Worm (Caenorhabditis elegans): Measurements from ENCODE around the gene clec-136.

The clec-136 gene

ce11 chrII:4616443-4616842 lies at the start of gene clec-136:
clec-136 (minus strand) TSS chrII:4616543.
- no peak for TF ChIP-seq klf-2 (GFP tag; conservative IDR thresholded peaks at IDR 0.05)
- TF ChIP-seq med-1 (GFP tag; optimal IDR thresholded peaks at IDR 0.05; ENCODE audit: insufficient read depth): no peak
- TF ChIP-seq T22C8.4 (GFP tag; IDR thresholded peaks at IDR 0.05): no peak
- no peak for TF ChIP-seq ref-1 (GFP tag; conservative IDR thresholded peaks at IDR 0.05)
- TF ChIP-seq flt-1 (GFP tag; IDR thresholded peaks at IDR 0.05): no peak
- no peak for TF ChIP-seq ztf-23 (GFP tag; IDR thresholded peaks at IDR 0.05)

ce11 chrII:4665359-4665758 lies 49.0 kb upstream of the clec-136 start, which contains the start of gene T05A7.11:
T05A7.11 (minus strand) TSS chrII:4665459.
- TF ChIP-seq cog-1 (tag; optimal IDR thresholded peaks at IDR 0.05) (no peak), ref-1 (GFP tag; conservative IDR thresholded peaks at IDR 0.05) (no peak), klf-2 (GFP tag; conservative IDR thresholded peaks at IDR 0.05) (no peak), tab-1 (GFP tag; IDR thresholded peaks at IDR 0.05) (no peak), flt-1 (GFP tag; IDR thresholded peaks at IDR 0.05) (no peak), T22C8.4 (GFP tag; IDR thresholded peaks at IDR 0.05) (no peak), ztf-29 (GFP tag; IDR thresholded peaks at IDR 0.05) (no peak), ztf-23 (GFP tag; IDR thresholded peaks at IDR 0.05) (no peak), med-1 (GFP tag; optimal IDR thresholded peaks at IDR 0.05; ENCODE audit: insufficient read depth) (no peak)

ce11 chrII:4663186-4663585 lies 46.8 kb upstream of the clec-136 start, which contains the start of gene T05A7.12:
T05A7.12 (minus strand) TSS chrII:4663286.
- TF ChIP-seq flt-1 (GFP tag; IDR thresholded peaks at IDR 0.05) (no peak), ref-1 (GFP tag; conservative IDR thresholded peaks at IDR 0.05) (no peak), ztf-23 (GFP tag; IDR thresholded peaks at IDR 0.05) (no peak), cog-1 (tag; optimal IDR thresholded peaks at IDR 0.05) (no peak), tab-1 (GFP tag; IDR thresholded peaks at IDR 0.05) (no peak), ztf-29 (GFP tag; IDR thresholded peaks at IDR 0.05) (no peak), klf-2 (GFP tag; conservative IDR thresholded peaks at IDR 0.05) (no peak), med-1 (GFP tag; optimal IDR thresholded peaks at IDR 0.05; ENCODE audit: insufficient read depth) (no peak), T22C8.4 (GFP tag; IDR thresholded peaks at IDR 0.05) (no peak)

- no peak for TF ChIP-seq T22C8.4 (GFP tag; IDR thresholded peaks at IDR 0.05)
- no peak for TF ChIP-seq flt-1 (GFP tag; IDR thresholded peaks at IDR 0.05)
- TF ChIP-seq ref-1 (GFP tag; conservative IDR thresholded peaks at IDR 0.05): no peak
- no peak for TF ChIP-seq ztf-23 (GFP tag; IDR thresholded peaks at IDR 0.05)
- TF ChIP-seq med-1 (GFP tag; optimal IDR thresholded peaks at IDR 0.05; ENCODE audit: insufficient read depth): no peak
- no peak for TF ChIP-seq cog-1 (tag; optimal IDR thresholded peaks at IDR 0.05)
- TF ChIP-seq tab-1 (GFP tag; IDR thresholded peaks at IDR 0.05): no peak
These were observed 44.9 kb upstream of the clec-136 start, which contains the start of gene T05A7.13 for ce11 chrII:4661278-4661677. T05A7.13 (minus strand) TSS chrII:4661378.

ce11 chrII:4658245-4658644 lies 41.9 kb upstream of the clec-136 start:
- TF ChIP-seq ztf-23 (GFP tag; IDR thresholded peaks at IDR 0.05) (no peak), ztf-29 (GFP tag; IDR thresholded peaks at IDR 0.05) (no peak), cog-1 (tag; optimal IDR thresholded peaks at IDR 0.05) (no peak), klf-2 (GFP tag; conservative IDR thresholded peaks at IDR 0.05) (no peak), T22C8.4 (GFP tag; IDR thresholded peaks at IDR 0.05) (no peak), flt-1 (GFP tag; IDR thresholded peaks at IDR 0.05) (no peak), tab-1 (GFP tag; IDR thresholded peaks at IDR 0.05) (no peak), med-1 (GFP tag; optimal IDR thresholded peaks at IDR 0.05; ENCODE audit: insufficient read depth) (no peak), ref-1 (GFP tag; conservative IDR thresholded peaks at IDR 0.05) (no peak)

ce11 chrII:4657370-4657769 lies 41.0 kb upstream of the clec-136 start:
- TF ChIP-seq cog-1 (tag; optimal IDR thresholded peaks at IDR 0.05) (no peak), ztf-29 (GFP tag; IDR thresholded peaks at IDR 0.05) (no peak), klf-2 (GFP tag; conservative IDR thresholded peaks at IDR 0.05) (no peak), flt-1 (GFP tag; IDR thresholded peaks at IDR 0.05) (no peak), ref-1 (GFP tag; conservative IDR thresholded peaks at IDR 0.05) (no peak), tab-1 (GFP tag; IDR thresholded peaks at IDR 0.05) (no peak)

- TF ChIP-seq ref-1 (GFP tag; conservative IDR thresholded peaks at IDR 0.05) (no peak), ztf-23 (GFP tag; IDR thresholded peaks at IDR 0.05) (no peak), cog-1 (tag; optimal IDR thresholded peaks at IDR 0.05) (no peak), klf-2 (GFP tag; conservative IDR thresholded peaks at IDR 0.05) (no peak), ztf-29 (GFP tag; IDR thresholded peaks at IDR 0.05) (no peak), flt-1 (GFP tag; IDR thresholded peaks at IDR 0.05) (no peak), T22C8.4 (GFP tag; IDR thresholded peaks at IDR 0.05) (no peak), tab-1 (GFP tag; IDR thresholded peaks at IDR 0.05) (no peak), med-1 (GFP tag; optimal IDR thresholded peaks at IDR 0.05; ENCODE audit: insufficient read depth) (no peak)
These were observed 39.5 kb upstream of the clec-136 start, which contains the start of gene fut-6 for ce11 chrII:4655834-4656233. fut-6 (minus strand) TSS chrII:4655934.

ce11 chrII:4650072-4650471 lies 33.7 kb upstream of the clec-136 start:
- TF ChIP-seq flt-1 (GFP tag; IDR thresholded peaks at IDR 0.05): no peak
- no peak for TF ChIP-seq T22C8.4 (GFP tag; IDR thresholded peaks at IDR 0.05)
- no peak for TF ChIP-seq cog-1 (tag; optimal IDR thresholded peaks at IDR 0.05)
- no peak for TF ChIP-seq tab-1 (GFP tag; IDR thresholded peaks at IDR 0.05)
- TF ChIP-seq ref-1 (GFP tag; conservative IDR thresholded peaks at IDR 0.05): no peak
- TF ChIP-seq ztf-23 (GFP tag; IDR thresholded peaks at IDR 0.05): no peak
- no peak for TF ChIP-seq med-1 (GFP tag; optimal IDR thresholded peaks at IDR 0.05; ENCODE audit: insufficient read depth)
- no peak for TF ChIP-seq klf-2 (GFP tag; conservative IDR thresholded peaks at IDR 0.05)
- TF ChIP-seq ztf-29 (GFP tag; IDR thresholded peaks at IDR 0.05): no peak

- TF ChIP-seq ztf-23 (GFP tag; IDR thresholded peaks at IDR 0.05) (no peak), klf-2 (GFP tag; conservative IDR thresholded peaks at IDR 0.05) (no peak), ztf-29 (GFP tag; IDR thresholded peaks at IDR 0.05) (no peak), cog-1 (tag; optimal IDR thresholded peaks at IDR 0.05) (no peak), ref-1 (GFP tag; conservative IDR thresholded peaks at IDR 0.05) (no peak)
These were observed 32.4 kb upstream of the clec-136 start, which contains the start of gene lgc-27 for ce11 chrII:4648785-4649184. lgc-27 (plus strand) TSS chrII:4649085.

ce11 chrII:4640748-4641147 lies 24.4 kb upstream of the clec-136 start:
- TF ChIP-seq T22C8.4 (GFP tag; IDR thresholded peaks at IDR 0.05) (no peak), klf-2 (GFP tag; conservative IDR thresholded peaks at IDR 0.05) (no peak), tab-1 (GFP tag; IDR thresholded peaks at IDR 0.05) (no peak), med-1 (GFP tag; optimal IDR thresholded peaks at IDR 0.05; ENCODE audit: insufficient read depth) (no peak), flt-1 (GFP tag; IDR thresholded peaks at IDR 0.05) (no peak), cog-1 (tag; optimal IDR thresholded peaks at IDR 0.05) (no peak), ztf-29 (GFP tag; IDR thresholded peaks at IDR 0.05) (no peak), ref-1 (GFP tag; conservative IDR thresholded peaks at IDR 0.05) (no peak), ztf-23 (GFP tag; IDR thresholded peaks at IDR 0.05) (no peak)

Data from whole organism, midembryonic.